Worm (Caenorhabditis elegans) whole organism, L4/young adult: Measurements from ENCODE around the gene F52H2.15.

Source experiments
- W03F9.2 ChIP-seq: fragments of 150-350 bp; optimal IDR thresholded peaks from 2 replicates; lab custom pipeline; 2014; ENCODE audit warnings: missing biosample characterization, missing genetic modification characterization
- dao-5 ChIP-seq: sonication (generic microtip); optimal IDR thresholded peaks from 2 replicates; lab custom pipeline; 2016; ENCODE audit warnings: missing genotype, missing genetic modification characterization, moderate library complexity, missing compliant biosample characterization
- him-1 ChIP-seq: sonication (generic microtip); optimal IDR thresholded peaks from 2 replicates; lab custom pipeline; 2016; ENCODE audit warnings: missing genotype, missing genetic modification reagents, missing genetic modification characterization, missing compliant biosample characterization

Gene F52H2.15

ce11 chrX:2604358-2605016 is 39.3 kb downstream of the F52H2.15 start:
- TF ChIP-seq dao-5 (no peak), him-1 (tag; lab: Kevin White, UChicago) (peak; percentile 62), W03F9.2 (tag; lab: Kevin White, UChicago) (no peak)

ce11 chrX:2607522-2608278 is 42.5 kb downstream of the F52H2.15 start, which contains the start of gene T03G6.1:
Gene T03G6.1, plus strand, starts transcription at chrX:2608228.
- TF ChIP-seq W03F9.2 (tag; lab: Kevin White, UChicago): no peak
- TF ChIP-seq him-1 (tag; lab: Kevin White, UChicago): no peak
- TF ChIP-seq dao-5: no peak

- TF ChIP-seq him-1 (tag; lab: Kevin White, UChicago): peak; percentile 56
- TF ChIP-seq W03F9.2 (tag; lab: Kevin White, UChicago): peak; percentile 45
- peak; percentile 84 for TF ChIP-seq dao-5
Observed at ce11 chrX:2613077-2613476, 47.9 kb downstream of the F52H2.15 start.

- TF ChIP-seq him-1 (tag; lab: Kevin White, UChicago): no peak
- TF ChIP-seq W03F9.2 (tag; lab: Kevin White, UChicago): no peak
- TF ChIP-seq dao-5: no peak
Observed at ce11 chrX:2614158-2614557, 49.0 kb downstream of the F52H2.15 start.

- TF ChIP-seq W03F9.2 (tag; lab: Kevin White, UChicago) (no peak), him-1 (tag; lab: Kevin White, UChicago) (no peak), dao-5 (no peak)
Observed at ce11 chrX:2615626-2616025, 50.5 kb downstream of the F52H2.15 start, which contains the start of gene T03G6.3. Gene T03G6.3, minus strand, starts transcription at chrX:2615726.
